Worm (Caenorhabditis elegans) whole organism, young adult: ENCODE data around the gene srd-32.
A peak's percentile ranks its signal among the peaks of the same experiment; 100 is the strongest.

Experiments used
- B0261.1 ChIP-seq: sonication (generic microtip); optimal IDR thresholded peaks from 2 replicates; lab custom pipeline; 2016; ENCODE audit warnings: mild to moderate bottlenecking, missing genetic modification characterization, moderate library complexity, missing compliant biosample characterization
- D2030.7 ChIP-seq: fragments of 200-800 bp; sonication (Bioruptor generic); IDR thresholded peaks from 2 replicates; pipeline ENCODE4 v1.3.6; 2022; ENCODE audit warnings: missing genetic modification reagents, missing genetic modification characterization, missing compliant biosample characterization
- F39B2.1 ChIP-seq: fragments of 200-800 bp; sonication (Bioruptor generic); IDR thresholded peaks from 2 replicates; pipeline ENCODE4 v1.3.6; 2022; ENCODE audit warnings: missing genetic modification reagents, missing genetic modification characterization, missing compliant biosample characterization
- F52B5.7 ChIP-seq: sonication (generic microtip); optimal IDR thresholded peaks from 2 replicates; lab custom pipeline; 2016; ENCODE audit warnings: mild to moderate bottlenecking, missing genetic modification characterization, missing compliant biosample characterization
- K11D2.4 ChIP-seq: fragments of 200-800 bp; sonication (Bioruptor generic); IDR thresholded peaks from 2 replicates; pipeline ENCODE4 v1.3.6; 2022; ENCODE audit warnings: missing genetic modification reagents, missing genetic modification characterization, missing compliant biosample characterization
- Y53F4B.3 ChIP-seq: fragments of 200-800 bp; sonication (Bioruptor generic); IDR thresholded peaks from 2 replicates; pipeline ENCODE4 v1.3.6; 2022; ENCODE audit warnings: missing genetic modification reagents, missing genetic modification characterization, missing compliant biosample characterization
- Y79H2A.3 ChIP-seq: fragments of 200-800 bp; sonication (Bioruptor generic); conservative IDR thresholded peaks from 2 replicates; pipeline ENCODE4 v1.3.6; 2022; ENCODE audit warnings: missing genetic modification reagents, missing genetic modification characterization, missing compliant biosample characterization
- ZK185.1 ChIP-seq: sonication (generic microtip); optimal IDR thresholded peaks from 2 replicates; lab custom pipeline; 2016; ENCODE audit warnings: mild to moderate bottlenecking, missing genetic modification characterization, missing compliant biosample characterization; ENCODE audit not compliant: poor library complexity, severe bottlenecking
- attf-3 ChIP-seq: fragments of 200-800 bp; sonication (Bioruptor generic); conservative IDR thresholded peaks from 2 replicates; pipeline ENCODE4 v1.3.6; 2022; ENCODE audit warnings: missing genetic modification reagents, missing genetic modification characterization, missing compliant biosample characterization
- bed-1 ChIP-seq: fragments of 200-800 bp; sonication (Bioruptor generic); IDR thresholded peaks from 2 replicates; pipeline ENCODE4 v1.3.6; 2022; ENCODE audit warnings: missing genetic modification reagents, missing genetic modification characterization, missing compliant biosample characterization
- ceh-100 ChIP-seq: fragments of 200-800 bp; sonication (Bioruptor generic); IDR thresholded peaks from 2 replicates; pipeline ENCODE4 v1.3.6; 2022; ENCODE audit warnings: missing genetic modification reagents, missing genetic modification characterization, missing compliant biosample characterization
- ceh-40 ChIP-seq: fragments of 200-800 bp; sonication (Bioruptor generic); IDR thresholded peaks from 2 replicates; pipeline ENCODE4 v1.3.6; 2022; ENCODE audit warnings: missing genetic modification characterization, missing compliant biosample characterization
- ceh-58 ChIP-seq: fragments of 200-800 bp; sonication (Bioruptor generic); IDR thresholded peaks from 2 replicates; pipeline ENCODE4 v1.3.6; 2022; ENCODE audit warnings: missing genetic modification characterization, missing compliant biosample characterization
- die-1 ChIP-seq: sonication (generic microtip); optimal IDR thresholded peaks from 2 replicates; lab custom pipeline; 2016; ENCODE audit warnings: missing genotype, mild to moderate bottlenecking, missing genetic modification characterization, missing compliant biosample characterization
- dox-1 ChIP-seq: fragments of 200-800 bp; sonication (Bioruptor generic); IDR thresholded peaks from 2 replicates; pipeline ENCODE4 v1.3.6; 2022; ENCODE audit warnings: missing genetic modification reagents, missing genetic modification characterization, missing compliant biosample characterization
- egl-18 ChIP-seq: fragments of 200-800 bp; sonication (Bioruptor generic); IDR thresholded peaks from 2 replicates; pipeline ENCODE4 v1.3.6; 2022; ENCODE audit warnings: missing genetic modification reagents, missing genetic modification characterization, missing compliant biosample characterization
- egrh-3 ChIP-seq: fragments of 200-800 bp; sonication (Bioruptor generic); IDR thresholded peaks from 2 replicates; pipeline ENCODE4 v1.3.6; 2022; ENCODE audit warnings: missing genetic modification reagents, missing genetic modification characterization, missing compliant biosample characterization
- him-1 ChIP-seq: sonication (generic microtip); optimal IDR thresholded peaks from 2 replicates; lab custom pipeline; 2016; ENCODE audit warnings: missing genotype, missing genetic modification reagents, missing genetic modification characterization, missing compliant biosample characterization
- let-526 ChIP-seq: fragments of 200-800 bp; sonication (Bioruptor generic); IDR thresholded peaks from 2 replicates; pipeline ENCODE4 v1.3.6; 2022; ENCODE audit warnings: missing genetic modification reagents, missing genetic modification characterization, missing compliant biosample characterization
- let-607 ChIP-seq, 2 experiments: fragments of 200-800 bp in 1 of 2; sonication (Bioruptor generic) in 1 of 2; sonication (generic microtip) in 1 of 2; optimal IDR thresholded peaks; 2 replicates each; lab custom pipeline; 2016 to 2018; ENCODE audit warnings: mild to moderate bottlenecking in 2 of 2, missing compliant biosample characterization in 2 of 2, missing genetic modification characterization in 2 of 2, moderate library complexity in 2 of 2, missing genotype in 1 of 2
- lin-26 ChIP-seq: fragments of 200-800 bp; sonication (Bioruptor generic); IDR thresholded peaks from 2 replicates; pipeline ENCODE4 v1.3.6; 2022; ENCODE audit warnings: missing genetic modification reagents, missing genetic modification characterization, missing compliant biosample characterization
- lin-54 ChIP-seq: fragments of 200-800 bp; sonication (Bioruptor generic); optimal IDR thresholded peaks from 2 replicates; lab custom pipeline; 2018; ENCODE audit warnings: mild to moderate bottlenecking, missing genetic modification characterization, missing compliant biosample characterization
- lsy-27 ChIP-seq: sonication (generic microtip); optimal IDR thresholded peaks from 2 replicates; lab custom pipeline; 2017; ENCODE audit warnings: missing genetic modification characterization, mild to moderate bottlenecking, missing compliant biosample characterization, antibody characterized with exemption, missing genotype, borderline replicate concordance; ENCODE audit not compliant: insufficient read depth
- madf-10 ChIP-seq: sonication (generic microtip); optimal IDR thresholded peaks from 2 replicates; lab custom pipeline; 2016; ENCODE audit warnings: mild to moderate bottlenecking, missing genetic modification characterization, missing compliant biosample characterization
- madf-3 ChIP-seq: fragments of 200-800 bp; sonication (Bioruptor generic); IDR thresholded peaks from 2 replicates; pipeline ENCODE4 v1.3.6; 2022; ENCODE audit warnings: missing genetic modification reagents, missing genetic modification characterization, missing compliant biosample characterization
- madf-6 ChIP-seq: fragments of 200-800 bp; sonication (Bioruptor generic); IDR thresholded peaks from 2 replicates; pipeline ENCODE4 v1.3.6; 2022; ENCODE audit warnings: missing genetic modification reagents, missing genetic modification characterization, missing compliant biosample characterization
- mel-28 ChIP-seq: sonication (generic microtip); optimal IDR thresholded peaks from 2 replicates; lab custom pipeline; 2016; ENCODE audit warnings: borderline replicate concordance, mild to moderate bottlenecking, missing genetic modification characterization, missing compliant biosample characterization
- mes-4 ChIP-seq: sonication (generic microtip); optimal IDR thresholded peaks from 2 replicates; lab custom pipeline; 2016; ENCODE audit warnings: missing genotype, missing genetic modification characterization, missing compliant biosample characterization
- nfya-2 ChIP-seq: fragments of 200-800 bp; sonication (Bioruptor generic); IDR thresholded peaks from 2 replicates; pipeline ENCODE4 v1.3.6; 2022; ENCODE audit warnings: missing genetic modification reagents, missing genetic modification characterization, missing compliant biosample characterization
- nfyb-1 ChIP-seq: fragments of 200-800 bp; sonication (Bioruptor generic); IDR thresholded peaks from 2 replicates; pipeline ENCODE4 v1.3.6; 2022; ENCODE audit warnings: missing genetic modification reagents, missing genetic modification characterization, missing compliant biosample characterization
- nhr-179 ChIP-seq: sonication (generic microtip); optimal IDR thresholded peaks from 2 replicates; lab custom pipeline; 2016; ENCODE audit warnings: mild to moderate bottlenecking, missing genetic modification characterization, missing compliant biosample characterization
- nhr-27 ChIP-seq: fragments of 200-800 bp; sonication (Bioruptor generic); optimal IDR thresholded peaks from 2 replicates; lab custom pipeline; 2018; ENCODE audit warnings: mild to moderate bottlenecking, missing genetic modification characterization, moderate library complexity, missing compliant biosample characterization
- nhr-90 ChIP-seq: sonication (generic microtip); optimal IDR thresholded peaks from 2 replicates; lab custom pipeline; 2016; ENCODE audit warnings: missing genotype, mild to moderate bottlenecking, missing genetic modification characterization, missing compliant biosample characterization
- pbrm-1 ChIP-seq: fragments of 200-800 bp; sonication (Bioruptor generic); IDR thresholded peaks from 2 replicates; pipeline ENCODE4 v1.3.6; 2022; ENCODE audit warnings: missing genetic modification reagents, missing genetic modification characterization, missing compliant biosample characterization
- rcor-1 ChIP-seq: fragments of 200-800 bp; sonication (Bioruptor generic); IDR thresholded peaks from 2 replicates; pipeline ENCODE4 v1.3.6; 2022; ENCODE audit warnings: missing genetic modification reagents, missing genetic modification characterization, missing compliant biosample characterization
- repo-1 ChIP-seq: sonication (generic microtip); optimal IDR thresholded peaks from 2 replicates; lab custom pipeline; 2017; ENCODE audit warnings: mild to moderate bottlenecking, missing genetic modification characterization, missing compliant biosample characterization
- sdz-38 ChIP-seq: sonication (generic microtip); optimal IDR thresholded peaks from 2 replicates; lab custom pipeline; 2016; ENCODE audit warnings: missing genotype, missing genetic modification characterization, missing compliant biosample characterization
- snpc-1.1 ChIP-seq: sonication (generic microtip); optimal IDR thresholded peaks from 2 replicates; lab custom pipeline; 2017; ENCODE audit warnings: missing genetic modification characterization, mild to moderate bottlenecking, missing compliant biosample characterization, antibody characterized with exemption, moderate library complexity, missing genotype, missing genetic modification reagents; ENCODE audit not compliant: insufficient read depth
- snpc-3.4 ChIP-seq: sonication (generic microtip); optimal IDR thresholded peaks from 2 replicates; lab custom pipeline; 2017; ENCODE audit warnings: missing genetic modification characterization, mild to moderate bottlenecking, missing compliant biosample characterization, antibody characterized with exemption, moderate library complexity, missing genotype, missing genetic modification reagents
- somi-1 ChIP-seq: fragments of 200-800 bp; sonication (Bioruptor generic); optimal IDR thresholded peaks from 2 replicates; lab custom pipeline; 2018; ENCODE audit warnings: mild to moderate bottlenecking, missing genetic modification characterization, missing compliant biosample characterization
- tbp1 ChIP-seq: fragments of 200-800 bp; sonication (Bioruptor generic); optimal IDR thresholded peaks from 2 replicates; lab custom pipeline; 2018; ENCODE audit warnings: mild to moderate bottlenecking, missing genetic modification characterization, missing compliant biosample characterization
- unc-62 ChIP-seq: fragments of 150-350 bp; optimal IDR thresholded peaks from 2 replicates; lab custom pipeline; 2014; ENCODE audit warnings: missing biosample characterization, missing genetic modification reagents, missing genetic modification characterization
- xnd-1 ChIP-seq: sonication (generic microtip); optimal IDR thresholded peaks from 2 replicates; lab custom pipeline; 2016; ENCODE audit warnings: missing genotype, missing genetic modification reagents, missing genetic modification characterization, missing compliant biosample characterization
- zfh-2 ChIP-seq: fragments of 200-800 bp; sonication (Bioruptor generic); conservative IDR thresholded peaks from 2 replicates; pipeline ENCODE4 v1.3.6; 2022; ENCODE audit warnings: missing genetic modification reagents, missing genetic modification characterization, missing compliant biosample characterization
- ztf-18 ChIP-seq: sonication (generic microtip); optimal IDR thresholded peaks from 2 replicates; lab custom pipeline; 2016; ENCODE audit warnings: missing genotype, mild to moderate bottlenecking, missing genetic modification characterization, missing compliant biosample characterization
- ztf-26 ChIP-seq: sonication (generic microtip); optimal IDR thresholded peaks from 2 replicates; lab custom pipeline; 2017; ENCODE audit warnings: missing genetic modification characterization, missing compliant biosample characterization

The srd-32 gene

ce11 chrV:4889976-4890479 lies 24.6 kb downstream of the srd-32 start, which contains the start of gene T19H12.2 (continued):
- peak; percentile 98 for TF ChIP-seq D2030.7
- TF ChIP-seq Y53F4B.3 (GFP tag; lab: Robert Waterston, UW), result no peak
- peak; percentile 92 for TF ChIP-seq madf-3 (GFP tag; lab: Robert Waterston, UW)
- peak; percentile 100 for TF ChIP-seq madf-6 (GFP tag; lab: Robert Waterston, UW)
- peak; percentile 38; the same call in 1 of the 2 replicates for TF ChIP-seq ceh-100 (GFP tag; lab: Robert Waterston, UW)
- peak; percentile 59; the same call in 1 of the 2 replicates for TF ChIP-seq nfyb-1 (GFP tag; lab: Robert Waterston, UW)
- TF ChIP-seq rcor-1 (GFP tag; lab: Robert Waterston, UW), result peak; percentile 93
- TF ChIP-seq die-1, result no peak
- TF ChIP-seq ztf-18, result peak; percentile 29
- TF ChIP-seq pbrm-1 (GFP tag; lab: Robert Waterston, UW), result peak; percentile 80
- TF ChIP-seq lsy-27 (tag; lab: Kevin White, UChicago), result no peak
- TF ChIP-seq K11D2.4, result no peak
- no peak for TF ChIP-seq nhr-179
- TF ChIP-seq somi-1 (GFP tag; lab: Kevin White, UChicago), result no peak
- TF ChIP-seq ceh-40, result no peak
- TF ChIP-seq lin-54 (GFP tag; lab: Kevin White, UChicago), result peak; percentile 88
- TF ChIP-seq tbp1 (GFP tag; lab: Kevin White, UChicago), result peak; percentile 66
- no peak for TF ChIP-seq F52B5.7 (tag; lab: Kevin White, UChicago)
- no peak for TF ChIP-seq mes-4 (tag; lab: Kevin White, UChicago)
- TF ChIP-seq ceh-58, result no peak
- TF ChIP-seq let-526 (GFP tag; lab: Robert Waterston, UW), result no peak
- no peak for TF ChIP-seq ztf-26 (tag; lab: Kevin White, UChicago)
- peak; percentile 80 for TF ChIP-seq him-1 (tag; lab: Kevin White, UChicago)
- TF ChIP-seq attf-3, result peak; percentile 67
- TF ChIP-seq lin-26 (GFP tag; lab: Robert Waterston, UW), result peak; percentile 21; the same call in 1 of the 2 replicates
- TF ChIP-seq snpc-3.4 (tag; lab: Kevin White, UChicago), result peak; percentile 93
- TF ChIP-seq snpc-1.1, result peak; percentile 74
- no peak for TF ChIP-seq sdz-38
- no peak for TF ChIP-seq nhr-90
- no peak for TF ChIP-seq madf-10 (tag; lab: Kevin White, UChicago)
- 0 out of 2 replicates have a peak, but pooled peaks have one; percentile 54 for TF ChIP-seq F39B2.1

- TF ChIP-seq egrh-3 (peak; percentile 70; the same call in 1 of the 2 replicates), D2030.7 (no peak), zfh-2 (GFP tag; lab: Robert Waterston, UW) (peak; percentile 81), xnd-1 (tag; lab: Kevin White, UChicago) (no peak)
Measured at ce11 chrV:4890781-4891180, 25.3 kb downstream of the srd-32 start.

ce11 chrV:4891305-4891704 lies 25.8 kb downstream of the srd-32 start:
- TF ChIP-seq mel-28 (tag; lab: Kevin White, UChicago) (no peak), attf-3 (no peak), pbrm-1 (GFP tag; lab: Robert Waterston, UW) (peak; percentile 62; the same call in 1 of the 2 replicates), B0261.1 (no peak), ZK185.1 (tag; lab: Kevin White, UChicago) (no peak), tbp1 (GFP tag; lab: Kevin White, UChicago) (peak; percentile 1), die-1 (peak; percentile 16), unc-62 (GFP tag; lab: Kevin White, UChicago) (no peak), ceh-40 (no peak), Y79H2A.3 (GFP tag; lab: Robert Waterston, UW) (peak; percentile 85; the same call in 1 of the 2 replicates), egl-18 (no peak), nhr-27 (tag; lab: Kevin White, UChicago) (no peak), him-1 (tag; lab: Kevin White, UChicago) (peak; percentile 9), ceh-100 (GFP tag; lab: Robert Waterston, UW) (no peak), dox-1 (GFP tag; lab: Robert Waterston, UW) (peak; percentile 23; the same call in 1 of the 2 replicates), repo-1 (tag; lab: Kevin White, UChicago) (no peak), bed-1 (GFP tag; lab: Robert Waterston, UW) (no peak), nfya-2 (no peak), let-607 (tag; optimal IDR thresholded peaks at IDR 0.05; lab: Kevin White, UChicago) (no peak)
